Fruit fly (Drosophila melanogaster) S2 (cell line): ENCODE measurements around the gene ClC-a.

ENCODE experiments used
- CG8478 ChIP-seq: fragments of >200 bp; optimal IDR thresholded peaks from 2 replicates; lab custom pipeline; 2018
- CTCF ChIP-seq, 2 experiments: fragments of >200 bp; optimal IDR thresholded peaks; 2 replicates each; lab custom pipeline; 2018

The ClC-a gene

dm6 chr3R:11819640-11819979 lies 6.6 kb upstream of the ClC-a start:
- TF ChIP-seq CTCF (optimal IDR thresholded peaks at IDR 0.05; lab: Kevin White, UChicago) (no peak), CG8478 (no peak)

dm6 chr3R:11818930-11819639 lies 6.1 kb upstream of the ClC-a start, which contains the start of the genes COX5A and glo:
Gene COX5A (plus strand): TSS chr3R:11819359.
Gene glo (minus strand): TSS chr3R:11819420.
- no peak for TF ChIP-seq CTCF (optimal IDR thresholded peaks at IDR 0.05; lab: Kevin White, UChicago)
- no peak for TF ChIP-seq CG8478

- TF ChIP-seq CTCF (optimal IDR thresholded peaks at IDR 0.05; lab: Kevin White, UChicago) (no peak), CG8478 (no peak)
Measured at dm6 chr3R:11812479-11812878, 528 bp downstream of the ClC-a start.

- no peak for TF ChIP-seq CG8478
- TF ChIP-seq CTCF (optimal IDR thresholded peaks at IDR 0.05; lab: Kevin White, UChicago): no peak
Measured at dm6 chr3R:11810831-11811484, 2.0 kb downstream of the ClC-a start.

dm6 chr3R:11809620-11810019 lies 3.4 kb downstream of the ClC-a start:
- TF ChIP-seq CTCF (optimal IDR thresholded peaks at IDR 0.05; lab: Kevin White, UChicago) (no peak), CG8478 (no peak)

dm6 chr3R:11807641-11808040 lies 5.4 kb downstream of the ClC-a start:
- TF ChIP-seq CTCF (optimal IDR thresholded peaks at IDR 0.05; lab: Kevin White, UChicago): no peak
- TF ChIP-seq CG8478: no peak

dm6 chr3R:11806753-11807152 lies 6.3 kb downstream of the ClC-a start:
- TF ChIP-seq CTCF (optimal IDR thresholded peaks at IDR 0.05; lab: Kevin White, UChicago): no peak
- no peak for TF ChIP-seq CG8478

- no peak for TF ChIP-seq CTCF (optimal IDR thresholded peaks at IDR 0.05; lab: Kevin White, UChicago)
Measured at dm6 chr3R:11805584-11805983, 7.4 kb downstream of the ClC-a start.

dm6 chr3R:11796780-11797179 lies 16.2 kb downstream of the ClC-a start, which contains the start of gene Sbf:
Gene Sbf (minus strand): TSS chr3R:11796948.
- TF ChIP-seq CG8478 (no peak), CTCF (optimal IDR thresholded peaks at IDR 0.05; lab: Kevin White, UChicago) (no peak)

- TF ChIP-seq CTCF (optimal IDR thresholded peaks at IDR 0.05; lab: Kevin White, UChicago) (peak in 1 of 2 experiments; percentile 27), CG8478 (no peak)
Measured at dm6 chr3R:11786695-11787226, 26.2 kb downstream of the ClC-a start, which contains the start of the genes prd1 and HisCl1. Gene prd1 (minus strand): TSS chr3R:11787014. Gene HisCl1 (plus strand): TSS chr3R:11787176.

- no peak for TF ChIP-seq CTCF (optimal IDR thresholded peaks at IDR 0.05; lab: Kevin White, UChicago)
- no peak for TF ChIP-seq CG8478
Measured at dm6 chr3R:11780181-11780688, 32.8 kb downstream of the ClC-a start.

dm6 chr3R:11779357-11780018 lies 33.5 kb downstream of the ClC-a start:
- TF ChIP-seq CTCF (optimal IDR thresholded peaks at IDR 0.05; lab: Kevin White, UChicago) (no peak), CG8478 (no peak)

dm6 chr3R:11778879-11779278 lies 34.1 kb downstream of the ClC-a start:
- no peak for TF ChIP-seq CTCF (optimal IDR thresholded peaks at IDR 0.05; lab: Kevin White, UChicago)
- TF ChIP-seq CG8478: no peak

- TF ChIP-seq CG8478 (no peak), CTCF (optimal IDR thresholded peaks at IDR 0.05; lab: Kevin White, UChicago) (peak in 1 of 2 experiments; percentile 22)
Measured at dm6 chr3R:11778012-11778865, 34.8 kb downstream of the ClC-a start.

dm6 chr3R:11777058-11777457 lies 35.9 kb downstream of the ClC-a start:
- TF ChIP-seq CTCF (optimal IDR thresholded peaks at IDR 0.05; lab: Kevin White, UChicago) (no peak), CG8478 (no peak)
